Worm (Caenorhabditis elegans): ENCODE data around the gene Y41C4A.8.

DNA sequence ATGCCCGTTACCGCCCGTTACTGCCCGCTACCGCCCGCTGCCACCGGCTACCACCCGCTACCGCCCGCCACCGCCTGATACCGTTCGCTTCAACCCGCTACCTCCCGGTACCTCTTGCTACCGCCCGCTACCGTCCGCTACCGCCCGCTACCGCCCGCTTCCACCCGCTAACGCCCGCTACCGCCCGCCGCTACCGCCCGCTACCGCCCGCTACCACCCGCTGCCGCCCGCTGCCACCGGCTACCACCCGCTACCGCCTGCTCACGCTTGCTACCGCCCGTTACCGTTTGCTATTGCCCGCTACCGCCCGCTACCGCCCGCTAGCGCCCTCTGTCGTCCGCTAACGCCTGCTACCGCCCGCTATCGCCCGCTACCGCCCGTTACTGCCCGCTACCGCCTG is 6.8 kb downstream of the Y41C4A.8 start:
- no peak for TF ChIP-seq skn-1 (tag; optimal IDR thresholded peaks at IDR 0.05)
- no peak for TF ChIP-seq tra-1 (GFP tag; IDR thresholded peaks at IDR 0.05)
- TF ChIP-seq lin-15B (tag; optimal IDR thresholded peaks at IDR 0.05), result no peak
- TF ChIP-seq lir-3 (tag; optimal IDR thresholded peaks at IDR 0.05), result no peak
- peak; percentile 6 for TF ChIP-seq sdz-12 (GFP tag; optimal IDR thresholded peaks at IDR 0.05)
- no peak for TF ChIP-seq lsy-2 (tag; optimal IDR thresholded peaks at IDR 0.05)
- no peak for TF ChIP-seq Y5F2A.4 (GFP tag; optimal IDR thresholded peaks at IDR 0.05)
- TF ChIP-seq mep-1 (tag; optimal IDR thresholded peaks at IDR 0.05), result no peak
- TF ChIP-seq set-16 (GFP tag; IDR thresholded peaks at IDR 0.05), result peak; percentile 99
